Worm (Caenorhabditis elegans): ENCODE measurements around the gene oxy-4.
A peak's percentile ranks its signal among the peaks of the same experiment; 100 is the strongest.

oxy-4 gene

DNA sequence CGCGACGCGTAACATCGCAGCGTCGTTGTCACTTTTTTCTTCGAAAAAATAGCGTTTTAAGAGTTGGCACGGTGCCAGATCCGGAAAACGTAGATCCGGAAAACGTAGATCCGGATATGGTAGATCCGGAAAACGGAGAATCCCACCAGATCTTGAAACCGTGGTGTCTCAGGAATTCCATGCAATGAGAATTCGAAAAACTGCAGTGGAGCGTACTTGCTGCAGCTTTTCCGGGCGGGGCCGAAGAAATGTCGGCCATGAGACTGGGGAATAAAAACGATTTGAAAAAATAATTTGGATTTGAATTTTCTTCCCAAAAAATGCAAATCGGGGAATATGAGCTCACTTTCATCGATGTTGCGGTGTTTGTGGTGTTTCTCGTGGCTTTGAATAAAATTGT lies 13.9 kb upstream of the oxy-4 start, which contains the start of gene K10D2.5 (continued):
- TF ChIP-seq ceh-16 (tag; optimal IDR thresholded peaks at IDR 0.05) (no peak), unc-39 (tag; optimal IDR thresholded peaks at IDR 0.05) (no peak), nhr-43 (tag; optimal IDR thresholded peaks at IDR 0.05; ENCODE audit: poor library complexity, severe bottlenecking) (peak; percentile 95), R02D3.7 (tag; optimal IDR thresholded peaks at IDR 0.05) (peak; percentile 84), ZK546.5 (tag; optimal IDR thresholded peaks at IDR 0.05) (no peak), fkh-2 (tag; optimal IDR thresholded peaks at IDR 0.05) (no peak), egl-5 (tag; optimal IDR thresholded peaks at IDR 0.05) (peak; percentile 74), nhr-23 (tag; optimal IDR thresholded peaks at IDR 0.05) (peak; percentile 90), tbx-2 (tag; optimal IDR thresholded peaks at IDR 0.05) (peak; percentile 14), mml-1 (tag; optimal IDR thresholded peaks at IDR 0.05) (no peak), ceh-82 (tag; optimal IDR thresholded peaks at IDR 0.05) (peak; percentile 70), daf-12 (tag; optimal IDR thresholded peaks at IDR 0.05) (no peak), lsy-12 (tag; optimal IDR thresholded peaks at IDR 0.05) (peak; percentile 85), ceh-28 (tag; optimal IDR thresholded peaks at IDR 0.05) (peak; percentile 73), elt-2 (tag; optimal IDR thresholded peaks at IDR 0.05) (peak; percentile 55), nhr-12 (tag; optimal IDR thresholded peaks at IDR 0.05) (no peak), pqm-1 (tag; optimal IDR thresholded peaks at IDR 0.05) (peak; percentile 58), ztf-4 (tag; optimal IDR thresholded peaks at IDR 0.05) (no peak), eor-1 (tag; optimal IDR thresholded peaks at IDR 0.05) (no peak), sea-2 (GFP tag; optimal IDR thresholded peaks at IDR 0.05) (no peak), nfya-1 (tag; optimal IDR thresholded peaks at IDR 0.05; ENCODE audit: insufficient read depth) (peak; percentile 88), jun-1 (tag; optimal IDR thresholded peaks at IDR 0.05) (peak; percentile 49)

ce11 chrIII:5171945-5172344 lies 13.4 kb upstream of the oxy-4 start, which contains the start of gene prp-19:
Gene prp-19, minus strand, starts transcription at chrIII:5172045.
- no peak for TF ChIP-seq elt-1 (tag; optimal IDR thresholded peaks at IDR 0.05)
- TF ChIP-seq pqm-1 (tag; optimal IDR thresholded peaks at IDR 0.05), result no peak
- no peak for TF ChIP-seq nhr-76 (tag; optimal IDR thresholded peaks at IDR 0.05)
- TF ChIP-seq nfya-1 (tag; optimal IDR thresholded peaks at IDR 0.05; ENCODE audit: insufficient read depth), result no peak
- no peak for TF ChIP-seq nhr-11 (tag; optimal IDR thresholded peaks at IDR 0.05)
- TF ChIP-seq pha-4 (tag; optimal IDR thresholded peaks at IDR 0.05), result no peak
- no peak for TF ChIP-seq nhr-23 (tag; optimal IDR thresholded peaks at IDR 0.05)
- no peak for TF ChIP-seq aly-2 (tag; optimal IDR thresholded peaks at IDR 0.05)
- no peak for TF ChIP-seq zag-1 (tag; optimal IDR thresholded peaks at IDR 0.05)
- no peak for TF ChIP-seq ZK546.5 (tag; optimal IDR thresholded peaks at IDR 0.05)
- TF ChIP-seq mdl-1 (tag; optimal IDR thresholded peaks at IDR 0.05), result no peak

ce11 chrIII:5169699-5170098 lies 11.1 kb upstream of the oxy-4 start, which contains the start of gene ulp-1:
Gene ulp-1, minus strand, starts transcription at chrIII:5169799.
- TF ChIP-seq egl-5 (tag; optimal IDR thresholded peaks at IDR 0.05) (no peak), nhr-76 (tag; optimal IDR thresholded peaks at IDR 0.05) (no peak), eor-1 (tag; optimal IDR thresholded peaks at IDR 0.05) (no peak), elt-3 (tag; optimal IDR thresholded peaks at IDR 0.05) (no peak), unc-62 (GFP tag; optimal IDR thresholded peaks at IDR 0.05) (no peak), aly-2 (tag; optimal IDR thresholded peaks at IDR 0.05) (no peak), elt-1 (tag; optimal IDR thresholded peaks at IDR 0.05) (no peak), lin-15B (tag; optimal IDR thresholded peaks at IDR 0.05) (no peak), sea-2 (GFP tag; optimal IDR thresholded peaks at IDR 0.05) (no peak), hmg-11 (tag; optimal IDR thresholded peaks at IDR 0.05) (no peak), jun-1 (tag; optimal IDR thresholded peaks at IDR 0.05) (no peak), nhr-28 (tag; optimal IDR thresholded peaks at IDR 0.05) (no peak), nhr-237 (tag; optimal IDR thresholded peaks at IDR 0.05) (no peak), nhr-25 (tag; optimal IDR thresholded peaks at IDR 0.05) (no peak), nhr-43 (tag; optimal IDR thresholded peaks at IDR 0.05; ENCODE audit: poor library complexity, severe bottlenecking) (no peak), mdl-1 (tag; optimal IDR thresholded peaks at IDR 0.05) (no peak), nhr-77 (tag; optimal IDR thresholded peaks at IDR 0.05) (no peak), ztf-11 (tag; optimal IDR thresholded peaks at IDR 0.05) (no peak), lin-39 (tag; optimal IDR thresholded peaks at IDR 0.05) (no peak)
